Worm (Caenorhabditis elegans) whole organism, L4 larva: ENCODE data around the gene nrf-6.

Experiments
- R02D3.7 ChIP-seq: fragments of 150-350 bp; sonication (generic microtip); optimal IDR thresholded peaks from 3 replicates; lab custom pipeline; 2014; ENCODE audit warnings: missing biosample characterization, missing genetic modification characterization
- Y5F2A.4 ChIP-seq: fragments of 200-800 bp; sonication (Bioruptor generic); optimal IDR thresholded peaks from 2 replicates; lab custom pipeline; 2018; ENCODE audit warnings: mild to moderate bottlenecking, missing genetic modification characterization, missing compliant biosample characterization
- ama-1 ChIP-seq: fragments of 150-350 bp; optimal IDR thresholded peaks from 2 replicates; lab custom pipeline; 2014; ENCODE audit warnings: inconsistent platforms, mixed read lengths
- attf-4 ChIP-seq: sonication (generic microtip); optimal IDR thresholded peaks from 3 replicates; lab custom pipeline; 2017; ENCODE audit warnings: missing biosample characterization, missing genetic modification characterization
- dpl-1 ChIP-seq: fragments of 150-350 bp; optimal IDR thresholded peaks from 2 replicates; lab custom pipeline; 2014; ENCODE audit warnings: missing biosample characterization, missing genetic modification reagents, missing genetic modification characterization
- egl-27 ChIP-seq: sonication (generic microtip); optimal IDR thresholded peaks from 3 replicates; lab custom pipeline; 2017; ENCODE audit warnings: missing biosample characterization, missing genetic modification reagents, missing genetic modification characterization
- hif-1 ChIP-seq, 2 experiments: sonication (generic microtip); optimal IDR thresholded peaks; 2 replicates each; lab custom pipeline; 2016 to 2017; ENCODE audit warnings: missing compliant biosample characterization in 2 of 2, missing genetic modification characterization in 2 of 2, missing genetic modification reagents in 2 of 2, missing genotype in 2 of 2, mild to moderate bottlenecking in 1 of 2
- nhr-10 ChIP-seq: fragments of 150-350 bp; optimal IDR thresholded peaks from 2 replicates; lab custom pipeline; 2014; ENCODE audit warnings: missing biosample characterization, missing genetic modification characterization
- pha-4 ChIP-seq, 2 experiments: fragments of 150-350 bp in 1 of 2; fragments of 200-800 bp in 1 of 2; sonication (Bioruptor generic) in 1 of 2; IDR thresholded peaks in 1 of 2; optimal IDR thresholded peaks in 1 of 2; 2 replicates each; pipeline versions ENCODE4 v1.3.6 to Lab custom; 2014 to 2022; ENCODE audit warnings: missing genetic modification characterization in 2 of 2, missing genetic modification reagents in 2 of 2, missing biosample characterization in 1 of 2, missing compliant biosample characterization in 1 of 2
- snpc-1.2 ChIP-seq: fragments of 200-800 bp; sonication (Bioruptor generic); IDR thresholded peaks from 2 replicates; pipeline ENCODE4 v1.3.6; 2022; ENCODE audit warnings: missing genetic modification reagents, missing genetic modification characterization, missing compliant biosample characterization
- spr-3 ChIP-seq: fragments of 200-800 bp; sonication (Bioruptor generic); optimal IDR thresholded peaks from 2 replicates; lab custom pipeline; 2018; ENCODE audit warnings: mild to moderate bottlenecking, missing genetic modification characterization, missing compliant biosample characterization

ce11 chrII:7981084-7981483 lies 51.4 kb downstream of the nrf-6 start:
- TF ChIP-seq egl-27 (no peak), dpl-1 (GFP tag; lab: Kevin White, UChicago) (no peak), Y5F2A.4 (GFP tag; lab: Kevin White, UChicago) (no peak), pha-4 (GFP tag; IDR thresholded peaks at IDR 0.05; lab: Robert Waterston, UW) (no peak), pha-4 (tag; optimal IDR thresholded peaks at IDR 0.05; lab: Kevin White, UChicago) (no peak), spr-3 (GFP tag; lab: Kevin White, UChicago) (no peak), R02D3.7 (tag; lab: Kevin White, UChicago) (no peak), attf-4 (tag; lab: Kevin White, UChicago) (no peak), hif-1 (tag; optimal IDR thresholded peaks at IDR 0.05; lab: Kevin White, UChicago) (no peak), ama-1 (no peak), nhr-10 (tag; lab: Kevin White, UChicago) (no peak), snpc-1.2 (GFP tag; lab: Robert Waterston, UW) (no peak)
